Worm (Caenorhabditis elegans): ENCODE results near the gene alg-3.

The alg-3 gene

ce11 chrIV:11673543-11673942, 30.5 kb upstream of the alg-3 start, which contains the start of gene inx-8:
Gene inx-8 (plus strand): TSS chrIV:11673843.
- no peak for TF ChIP-seq mep-1 (tag; optimal IDR thresholded peaks at IDR 0.05)
- no peak for TF ChIP-seq ceh-43 (GFP tag; optimal IDR thresholded peaks at IDR 0.05)
- no peak for TF ChIP-seq mls-2 (tag; optimal IDR thresholded peaks at IDR 0.05)
- TF ChIP-seq elt-3 (tag; optimal IDR thresholded peaks at IDR 0.05) = no peak
- no peak for TF ChIP-seq nhr-28 (tag; optimal IDR thresholded peaks at IDR 0.05)
- no peak for TF ChIP-seq snpc-4 (tag; optimal IDR thresholded peaks at IDR 0.05)
- no peak for TF ChIP-seq elt-1 (tag; optimal IDR thresholded peaks at IDR 0.05; ENCODE audit: borderline replicate concordance, insufficient read depth)
- TF ChIP-seq nhr-76 (tag; optimal IDR thresholded peaks at IDR 0.05) = no peak
- TF ChIP-seq nhr-12 (tag; optimal IDR thresholded peaks at IDR 0.05) = no peak
- TF ChIP-seq ztf-11 (tag; optimal IDR thresholded peaks at IDR 0.05) = no peak
- no peak for TF ChIP-seq sem-2 (GFP tag; optimal IDR thresholded peaks at IDR 0.05)

DNA sequence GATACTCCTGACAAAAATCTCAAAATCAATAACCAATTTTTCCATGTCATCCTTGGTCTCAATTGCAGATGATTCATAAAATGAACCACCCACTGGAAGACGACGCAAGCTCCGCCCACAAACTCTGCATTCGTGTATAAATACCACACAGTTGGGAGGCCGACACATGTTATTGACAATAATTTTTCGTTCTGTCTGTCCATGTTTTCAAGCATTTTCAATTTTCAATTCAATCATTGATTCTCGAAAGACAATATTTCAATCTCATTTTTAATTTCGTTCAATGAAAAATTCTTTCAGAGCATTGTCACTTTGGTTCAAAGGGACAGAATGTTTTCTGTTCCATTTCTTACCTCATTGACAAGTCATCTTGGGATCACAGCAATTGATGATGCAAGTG, 28.0 kb upstream of the alg-3 start, which contains the start of gene inx-9:
inx-9 (plus strand) TSS at position 301 of the 400 bp plus-strand sequence.
- no peak for TF ChIP-seq nhr-76 (tag; optimal IDR thresholded peaks at IDR 0.05)
- TF ChIP-seq unc-120 (tag; optimal IDR thresholded peaks at IDR 0.05; ENCODE audit: poor library complexity, severe bottlenecking) = no peak
- TF ChIP-seq sem-2 (GFP tag; optimal IDR thresholded peaks at IDR 0.05) = no peak
- TF ChIP-seq bed-3 (GFP tag; optimal IDR thresholded peaks at IDR 0.05) = no peak
- TF ChIP-seq cnd-1 (tag; optimal IDR thresholded peaks at IDR 0.05) = no peak
- TF ChIP-seq drap-1 (GFP tag; optimal IDR thresholded peaks at IDR 0.05) = no peak
- TF ChIP-seq snpc-4 (tag; optimal IDR thresholded peaks at IDR 0.05) = no peak
- TF ChIP-seq M03D4.4 (tag; optimal IDR thresholded peaks at IDR 0.05) = no peak

ce11 chrIV:11681905-11682304, 22.1 kb upstream of the alg-3 start, which contains the start of gene ZK792.4:
Gene ZK792.4 (minus strand): TSS chrIV:11682005.
- TF ChIP-seq sptf-1 (tag; optimal IDR thresholded peaks at IDR 0.05) = no peak

- TF ChIP-seq ham-2 (GFP tag; optimal IDR thresholded peaks at IDR 0.05) = no peak
- TF ChIP-seq bed-3 (GFP tag; optimal IDR thresholded peaks at IDR 0.05) = peak; percentile 2
- TF ChIP-seq ces-1 (GFP tag; optimal IDR thresholded peaks at IDR 0.05) = no peak
- no peak for TF ChIP-seq nhr-237 (tag; optimal IDR thresholded peaks at IDR 0.05)
- no peak for TF ChIP-seq lsy-2 (tag; optimal IDR thresholded peaks at IDR 0.05)
Observed at ce11 chrIV:11688018-11688417, 16.0 kb upstream of the alg-3 start, which contains the start of gene ZK792.5. Gene ZK792.5 (minus strand): TSS chrIV:11688118.

ce11 chrIV:11690988-11691387, 13.1 kb upstream of the alg-3 start, which contains the start of gene let-60:
Gene let-60 (minus strand): TSS chrIV:11691088.
- TF ChIP-seq ceh-43 (GFP tag; optimal IDR thresholded peaks at IDR 0.05) (no peak), unc-39 (tag; optimal IDR thresholded peaks at IDR 0.05) (no peak), M03D4.4 (tag; optimal IDR thresholded peaks at IDR 0.05) (no peak), flh-1 (GFP tag; optimal IDR thresholded peaks at IDR 0.05) (no peak), unc-62 (GFP tag; optimal IDR thresholded peaks at IDR 0.05) (no peak), tbx-8 (GFP tag; optimal IDR thresholded peaks at IDR 0.05) (no peak), elt-3 (tag; optimal IDR thresholded peaks at IDR 0.05) (no peak), drap-1 (GFP tag; optimal IDR thresholded peaks at IDR 0.05) (no peak), ceh-39 (tag; optimal IDR thresholded peaks at IDR 0.05) (no peak), sptf-1 (tag; optimal IDR thresholded peaks at IDR 0.05) (no peak), blmp-1 (tag; optimal IDR thresholded peaks at IDR 0.05) (no peak), hlh-1 (tag; optimal IDR thresholded peaks at IDR 0.05) (no peak), nhr-28 (tag; optimal IDR thresholded peaks at IDR 0.05) (no peak), mls-2 (tag; optimal IDR thresholded peaks at IDR 0.05) (no peak), lsy-2 (tag; optimal IDR thresholded peaks at IDR 0.05) (no peak), nhr-237 (tag; optimal IDR thresholded peaks at IDR 0.05) (no peak)

DNA sequence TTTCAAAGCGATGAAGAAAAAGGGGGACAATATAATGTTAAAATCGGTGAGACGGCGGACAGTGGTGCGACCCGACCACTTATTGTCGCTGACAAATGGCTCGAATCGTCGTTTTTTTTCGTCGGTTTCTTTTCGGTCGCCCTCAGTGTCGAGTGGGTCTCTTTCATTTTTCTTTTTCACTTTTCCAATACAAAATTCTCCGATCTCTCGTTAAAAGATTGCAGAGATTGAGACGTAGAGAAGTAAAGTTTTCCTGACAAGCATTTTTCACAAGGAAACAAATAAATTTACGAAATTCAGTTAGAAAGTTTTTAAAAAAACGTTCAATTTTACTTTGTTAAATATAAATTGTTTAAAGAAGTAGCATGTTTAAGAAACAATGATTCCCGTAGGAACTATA, 12.5 kb upstream of the alg-3 start:
- TF ChIP-seq ham-2 (GFP tag; optimal IDR thresholded peaks at IDR 0.05) (no peak), ceh-43 (GFP tag; optimal IDR thresholded peaks at IDR 0.05) (no peak)

Data from whole organism, mixed stage, embryonic.